Fruit fly (Drosophila melanogaster) whole organism, adult: ENCODE results near the gene Vha16-2.

ENCODE experiments used
- CG7045 ChIP-seq: fragments of 200-800 bp; sonication (Bioruptor generic); optimal IDR thresholded peaks from 2 replicates; lab custom pipeline; 2017; ENCODE audit warnings: missing biosample characterization, mild to moderate bottlenecking, missing genetic modification characterization
- cic ChIP-seq: fragments of 200-800 bp; sonication (Bioruptor generic); optimal IDR thresholded peaks from 2 replicates; lab custom pipeline; 2017; ENCODE audit warnings: missing biosample characterization, mild to moderate bottlenecking, missing genetic modification characterization, moderate library complexity
- pad ChIP-seq: fragments of 200-800 bp; sonication (Bioruptor generic); optimal IDR thresholded peaks from 3 replicates; lab custom pipeline; 2017; ENCODE audit warnings: missing biosample characterization, missing genetic modification characterization, mild to moderate bottlenecking, moderate library complexity, missing genetic modification reagents

DNA sequence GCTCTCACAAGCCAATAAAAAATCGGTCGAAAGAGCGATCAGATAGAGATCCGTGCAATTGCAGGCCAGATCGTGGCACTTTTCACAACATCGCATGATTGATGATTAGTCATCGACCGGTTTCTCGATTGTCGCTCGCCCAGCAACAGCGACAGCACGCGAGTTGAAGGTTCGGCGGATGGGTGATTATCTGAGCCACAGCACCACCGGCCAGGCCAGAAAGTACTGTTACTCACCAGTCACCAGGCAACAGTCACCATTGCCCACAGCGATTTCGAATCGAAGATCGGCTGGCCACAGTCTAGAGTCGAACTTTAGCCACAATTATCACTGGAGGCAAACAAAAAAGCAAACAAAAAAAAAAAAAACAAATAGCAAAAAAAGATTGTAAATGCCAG is 42.8 kb upstream of the Vha16-2 start:
- TF ChIP-seq cic (GFP tag; lab: Kevin White, UChicago) (no peak), pad (GFP tag; lab: Kevin White, UChicago) (no peak), CG7045 (GFP tag; lab: Kevin White, UChicago) (no peak)
